Fruit fly (Drosophila melanogaster): Measurements from ENCODE around the gene Tom70.

The Tom70 gene

DNA sequence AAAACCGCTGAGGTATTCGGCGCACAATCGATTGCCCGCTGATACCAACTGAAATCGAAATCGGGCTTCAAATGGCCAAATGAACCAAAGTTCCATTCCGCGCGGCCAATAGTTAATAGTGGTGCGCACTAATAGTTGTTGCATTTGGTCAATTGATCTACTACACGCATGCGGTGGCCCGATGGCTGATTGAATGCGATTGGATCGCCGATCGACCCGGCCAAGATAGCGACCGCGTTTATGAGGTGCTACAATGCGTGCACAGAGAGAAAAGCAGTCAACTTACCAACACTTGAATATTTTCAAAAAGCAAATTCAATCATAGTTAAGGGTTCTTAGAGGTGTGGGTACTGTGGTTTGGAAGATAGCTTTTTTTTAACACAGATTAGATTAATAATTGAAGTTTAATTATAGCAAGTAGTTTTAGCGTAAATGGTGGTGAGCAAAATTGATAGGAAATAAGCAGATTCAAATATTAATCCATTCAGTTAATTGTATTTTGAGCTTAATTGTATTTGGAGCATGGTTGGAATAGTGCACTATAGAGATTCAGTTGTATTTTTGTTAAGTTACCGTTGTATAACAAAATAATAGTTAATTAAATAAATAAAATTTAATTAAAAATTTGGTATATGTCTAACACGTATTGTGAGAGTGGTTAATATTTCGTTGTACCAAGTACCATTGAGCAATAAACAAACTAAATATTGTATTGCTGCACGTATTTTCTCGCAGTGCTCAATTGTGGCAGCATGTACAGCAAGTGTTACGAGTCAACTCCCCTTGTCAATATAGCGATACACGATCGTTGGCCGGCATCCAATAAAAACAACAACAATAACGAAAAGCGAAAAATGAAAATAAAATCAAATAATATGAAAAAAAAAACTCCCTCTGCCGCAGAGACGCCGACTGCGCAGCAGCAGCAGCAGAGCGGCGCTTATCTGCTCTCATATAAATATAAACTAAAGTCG lies 11.6 kb downstream of the Tom70 start:
- peak; percentile 36 for TF ChIP-seq h (GFP tag; optimal IDR thresholded peaks at IDR 0.05)
- TF ChIP-seq Jra (GFP tag; optimal IDR thresholded peaks at IDR 0.05), result no peak
- TF ChIP-seq dsf (GFP tag; optimal IDR thresholded peaks at IDR 0.05; ENCODE audit: borderline replicate concordance), result no peak
- no peak for TF ChIP-seq GATAd (GFP tag; optimal IDR thresholded peaks at IDR 0.05)
- peak; percentile 62 for TF ChIP-seq Hnf4 (GFP tag; optimal IDR thresholded peaks at IDR 0.05)
- no peak for TF ChIP-seq Mio (GFP tag; optimal IDR thresholded peaks at IDR 0.05)
- no peak for TF ChIP-seq N (GFP tag; optimal IDR thresholded peaks at IDR 0.05)
- no peak for TF ChIP-seq Abd-B (GFP tag; optimal IDR thresholded peaks at IDR 0.05)
- TF ChIP-seq woc (GFP tag; optimal IDR thresholded peaks at IDR 0.05), result peak; percentile 2
- TF ChIP-seq brk (GFP tag; optimal IDR thresholded peaks at IDR 0.05), result peak; percentile 41
- TF ChIP-seq lola (GFP tag; optimal IDR thresholded peaks at IDR 0.05), result no peak
- TF ChIP-seq pan (optimal IDR thresholded peaks at IDR 0.05), result no peak
- TF ChIP-seq Hr83 (GFP tag; optimal IDR thresholded peaks at IDR 0.05; ENCODE audit: poor library complexity, severe bottlenecking), result no peak
- TF ChIP-seq OdsH (GFP tag; optimal IDR thresholded peaks at IDR 0.05), result peak; percentile 59
- TF ChIP-seq rgr (GFP tag; optimal IDR thresholded peaks at IDR 0.05), result peak; percentile 70
- TF ChIP-seq Sp1 (GFP tag; optimal IDR thresholded peaks at IDR 0.05), result peak; percentile 78
- peak; percentile 76 for TF ChIP-seq HLH106 (tag; optimal IDR thresholded peaks at IDR 0.05)
- TF ChIP-seq CG32264 (GFP tag; optimal IDR thresholded peaks at IDR 0.05), result peak; percentile 2
- peak; percentile 72 for TF ChIP-seq dmrt93B (GFP tag; optimal IDR thresholded peaks at IDR 0.05)
- TF ChIP-seq sv (GFP tag; optimal IDR thresholded peaks at IDR 0.05), result peak; percentile 3
- TF ChIP-seq tai (GFP tag; optimal IDR thresholded peaks at IDR 0.05), result no peak
- TF ChIP-seq CG9705 (GFP tag; optimal IDR thresholded peaks at IDR 0.05), result peak; percentile 35
- no peak for TF ChIP-seq dl (GFP tag; optimal IDR thresholded peaks at IDR 0.05; ENCODE audit: insufficient read depth in 1 of 2, partially characterized antibody in 2 of 2)
- peak; percentile 61 for TF ChIP-seq br (GFP tag; optimal IDR thresholded peaks at IDR 0.05)
- TF ChIP-seq foxo (GFP tag; optimal IDR thresholded peaks at IDR 0.05), result peak in 1 of 2 experiments; percentile 77
- TF ChIP-seq psq (GFP tag; optimal IDR thresholded peaks at IDR 0.05), result peak; percentile 68
- TF ChIP-seq fru (GFP tag; optimal IDR thresholded peaks at IDR 0.05), result peak; percentile 56
- peak; percentile 31 for TF ChIP-seq Vsx2 (GFP tag; optimal IDR thresholded peaks at IDR 0.05; ENCODE audit: partially characterized antibody)
- TF ChIP-seq Hr78 (GFP tag; optimal IDR thresholded peaks at IDR 0.05), result no peak
- TF ChIP-seq CrebA (GFP tag; optimal IDR thresholded peaks at IDR 0.05; ENCODE audit: borderline replicate concordance), result no peak
- no peak for TF ChIP-seq Rel (GFP tag; optimal IDR thresholded peaks at IDR 0.05)
- peak; percentile 29 for TF ChIP-seq Rel (tag; optimal IDR thresholded peaks at IDR 0.05)
- TF ChIP-seq Dfd (GFP tag; optimal IDR thresholded peaks at IDR 0.05), result no peak
- peak; percentile 68 for TF ChIP-seq ey (GFP tag; optimal IDR thresholded peaks at IDR 0.05)
- TF ChIP-seq Dif (GFP tag; optimal IDR thresholded peaks at IDR 0.05; ENCODE audit: partially characterized antibody), result no peak
- TF ChIP-seq jim (GFP tag; optimal IDR thresholded peaks at IDR 0.05), result no peak
- peak; percentile 3 for TF ChIP-seq sage (GFP tag; optimal IDR thresholded peaks at IDR 0.05)
- TF ChIP-seq usp (GFP tag; optimal IDR thresholded peaks at IDR 0.05), result no peak
- no peak for TF ChIP-seq Myc (optimal IDR thresholded peaks at IDR 0.05)

DNA sequence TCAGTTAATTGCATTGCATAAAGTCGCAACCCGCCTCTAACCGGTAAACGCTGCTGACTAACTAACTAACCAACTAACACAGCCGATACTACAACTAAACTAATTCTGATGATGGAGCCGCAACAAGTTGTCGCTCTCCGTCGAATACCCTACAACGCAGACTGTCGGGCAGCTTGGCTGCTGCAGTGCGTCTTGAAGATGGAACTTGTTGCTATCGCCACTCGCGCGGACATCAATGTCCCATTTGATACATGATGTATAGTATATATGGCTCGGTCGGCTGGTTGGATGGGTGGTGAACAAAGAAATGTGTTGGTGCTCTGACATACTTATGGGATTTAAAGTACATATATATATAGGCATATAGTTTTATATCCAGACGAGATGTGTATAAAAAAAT lies 12.8 kb downstream of the Tom70 start:
- TF ChIP-seq br (GFP tag; optimal IDR thresholded peaks at IDR 0.05), result peak; percentile 33
- no peak for TF ChIP-seq N (GFP tag; optimal IDR thresholded peaks at IDR 0.05)
- TF ChIP-seq Mio (GFP tag; optimal IDR thresholded peaks at IDR 0.05), result no peak
- TF ChIP-seq woc (GFP tag; optimal IDR thresholded peaks at IDR 0.05), result peak; percentile 48
- no peak for TF ChIP-seq brk (GFP tag; optimal IDR thresholded peaks at IDR 0.05)
- TF ChIP-seq ey (GFP tag; optimal IDR thresholded peaks at IDR 0.05), result peak; percentile 34
- no peak for TF ChIP-seq OdsH (GFP tag; optimal IDR thresholded peaks at IDR 0.05)
- TF ChIP-seq Sp1 (GFP tag; optimal IDR thresholded peaks at IDR 0.05), result peak; percentile 49
- TF ChIP-seq CrebA (GFP tag; optimal IDR thresholded peaks at IDR 0.05; ENCODE audit: borderline replicate concordance), result no peak
- no peak for TF ChIP-seq GATAd (GFP tag; optimal IDR thresholded peaks at IDR 0.05)
- TF ChIP-seq foxo (GFP tag; optimal IDR thresholded peaks at IDR 0.05), result peak in 1 of 2 experiments; percentile 15
- TF ChIP-seq pan (optimal IDR thresholded peaks at IDR 0.05), result no peak
- TF ChIP-seq HLH106 (tag; optimal IDR thresholded peaks at IDR 0.05), result peak; percentile 41
- TF ChIP-seq dsf (GFP tag; optimal IDR thresholded peaks at IDR 0.05; ENCODE audit: borderline replicate concordance), result no peak
- no peak for TF ChIP-seq Myc (optimal IDR thresholded peaks at IDR 0.05)
- peak; percentile 49 for TF ChIP-seq rgr (GFP tag; optimal IDR thresholded peaks at IDR 0.05)
- TF ChIP-seq CG9705 (GFP tag; optimal IDR thresholded peaks at IDR 0.05), result peak; percentile 7
- TF ChIP-seq Hr83 (GFP tag; optimal IDR thresholded peaks at IDR 0.05; ENCODE audit: poor library complexity, severe bottlenecking), result no peak
- TF ChIP-seq sage (GFP tag; optimal IDR thresholded peaks at IDR 0.05), result no peak
- TF ChIP-seq jim (GFP tag; optimal IDR thresholded peaks at IDR 0.05), result no peak
- peak; percentile 35 for TF ChIP-seq psq (GFP tag; optimal IDR thresholded peaks at IDR 0.05)
- TF ChIP-seq Hnf4 (GFP tag; optimal IDR thresholded peaks at IDR 0.05), result peak; percentile 19

All from whole organism, wandering third instar larva.